Fruit fly (Drosophila melanogaster) whole organism, prepupa: Measurements from ENCODE around the gene Marf.

Experiments used
- CG10631 ChIP-seq: fragments of 200-800 bp; sonication (Bioruptor generic); optimal IDR thresholded peaks from 2 replicates; lab custom pipeline; 2016; ENCODE audit warnings: missing biosample characterization, missing genetic modification characterization
- CG11294 ChIP-seq: fragments of 200-800 bp; sonication (Bioruptor generic); IDR thresholded peaks from 2 replicates; pipeline ENCODE4 v1.3.6; 2022; ENCODE audit warnings: missing biosample characterization, missing genetic modification characterization
- CG11902 ChIP-seq: fragments of 200-800 bp; sonication (Bioruptor generic); optimal IDR thresholded peaks from 3 replicates; lab custom pipeline; 2016; ENCODE audit warnings: missing biosample characterization, missing genetic modification characterization
- CG15336 ChIP-seq: fragments of 200-800 bp; sonication (Bioruptor generic); IDR thresholded peaks from 2 replicates; pipeline ENCODE4 v1.3.6; 2022; ENCODE audit warnings: missing biosample characterization, missing genetic modification characterization
- CG1621 ChIP-seq: fragments of 200-800 bp; sonication (Bioruptor generic); optimal IDR thresholded peaks from 3 replicates; lab custom pipeline; 2018; ENCODE audit warnings: missing biosample characterization, mild to moderate bottlenecking, missing genetic modification characterization
- CG16779 ChIP-seq: fragments of 200-800 bp; sonication (Bioruptor generic); optimal IDR thresholded peaks from 3 replicates; lab custom pipeline; 2017; ENCODE audit warnings: missing biosample characterization, mild to moderate bottlenecking, missing genetic modification characterization
- CG3032 ChIP-seq: fragments of 200-800 bp; optimal IDR thresholded peaks from 2 replicates; lab custom pipeline; 2019; ENCODE audit warnings: missing biosample characterization, mild to moderate bottlenecking, missing genetic modification characterization, moderate library complexity
- CG31627 ChIP-seq: fragments of 200-800 bp; sonication (Bioruptor generic); optimal IDR thresholded peaks from 3 replicates; lab custom pipeline; 2016; ENCODE audit warnings: missing biosample characterization, missing genetic modification characterization
- CG32006 ChIP-seq: fragments of 200-800 bp; sonication (Bioruptor generic); optimal IDR thresholded peaks from 3 replicates; lab custom pipeline; 2017; ENCODE audit warnings: missing biosample characterization, mild to moderate bottlenecking, missing genetic modification characterization
- CG34406 ChIP-seq: fragments of 200-800 bp; sonication (Bioruptor generic); optimal IDR thresholded peaks from 3 replicates; lab custom pipeline; 2016; ENCODE audit warnings: missing biosample characterization, missing genetic modification characterization
- CG3919 ChIP-seq: fragments of 200-800 bp; sonication (Bioruptor generic); optimal IDR thresholded peaks from 3 replicates; lab custom pipeline; 2016; ENCODE audit warnings: missing biosample characterization, missing genetic modification characterization
- CG4318 ChIP-seq: fragments of 200-800 bp; sonication (Bioruptor generic); optimal IDR thresholded peaks from 3 replicates; lab custom pipeline; 2017; ENCODE audit warnings: missing biosample characterization, mild to moderate bottlenecking, missing genetic modification characterization
- CG6163 ChIP-seq: fragments of 200-800 bp; sonication (Bioruptor generic); IDR thresholded peaks from 3 replicates; pipeline ENCODE4 v1.3.6; 2022; ENCODE audit warnings: missing biosample characterization, missing genetic modification characterization
- CG6276 ChIP-seq: fragments of 200-800 bp; sonication (Bioruptor generic); optimal IDR thresholded peaks from 2 replicates; lab custom pipeline; 2017; ENCODE audit warnings: missing biosample characterization, mild to moderate bottlenecking, missing genetic modification characterization
- CG6792 ChIP-seq: fragments of 200-800 bp; sonication (Bioruptor generic); optimal IDR thresholded peaks from 3 replicates; lab custom pipeline; 2016; ENCODE audit warnings: missing biosample characterization, missing genetic modification characterization
- CG6808 ChIP-seq: fragments of 200-800 bp; sonication (Bioruptor generic); optimal IDR thresholded peaks from 3 replicates; lab custom pipeline; 2017; ENCODE audit warnings: missing biosample characterization, missing genetic modification characterization, mild to moderate bottlenecking, moderate library complexity, missing genetic modification reagents
- CG7368 ChIP-seq: fragments of 200-800 bp; sonication (Bioruptor generic); optimal IDR thresholded peaks from 3 replicates; lab custom pipeline; 2016; ENCODE audit warnings: missing biosample characterization, missing genetic modification characterization
- CG8319 ChIP-seq: fragments of 200-800 bp; sonication (Bioruptor generic); optimal IDR thresholded peaks from 3 replicates; lab custom pipeline; 2016; ENCODE audit warnings: missing biosample characterization, missing genetic modification characterization
- CG8632 ChIP-seq: fragments of 200-800 bp; sonication (Bioruptor generic); optimal IDR thresholded peaks from 3 replicates; lab custom pipeline; 2016; ENCODE audit warnings: missing biosample characterization, missing genetic modification characterization
- CG9139 ChIP-seq: fragments of 200-800 bp; sonication (Bioruptor generic); optimal IDR thresholded peaks from 3 replicates; lab custom pipeline; 2017; ENCODE audit warnings: missing biosample characterization, mild to moderate bottlenecking, missing genetic modification characterization
- Eip93F ChIP-seq: fragments of 200-800 bp; sonication (Bioruptor generic); optimal IDR thresholded peaks from 2 replicates; lab custom pipeline; 2016; ENCODE audit warnings: missing biosample characterization, mild to moderate bottlenecking, missing genetic modification characterization
- Ets21C ChIP-seq: fragments of 200-800 bp; sonication (Bioruptor generic); optimal IDR thresholded peaks from 3 replicates; lab custom pipeline; 2016; ENCODE audit warnings: missing biosample characterization, missing genetic modification characterization
- Ets96B ChIP-seq: fragments of 200-800 bp; optimal IDR thresholded peaks from 2 replicates; lab custom pipeline; 2019; ENCODE audit warnings: missing biosample characterization, mild to moderate bottlenecking, missing genetic modification characterization, moderate library complexity
- Gug ChIP-seq: fragments of 200-800 bp; sonication (Bioruptor generic); IDR thresholded peaks from 2 replicates; pipeline ENCODE4 v1.3.6; 2022; ENCODE audit warnings: missing biosample characterization, missing genetic modification characterization
- Hr38 ChIP-seq: sonication (Bioruptor generic); optimal IDR thresholded peaks from 2 replicates; lab custom pipeline; 2016; ENCODE audit warnings: missing biosample characterization, missing genetic modification characterization
- Hr4 ChIP-seq: fragments of 200-800 bp; sonication (Bioruptor generic); optimal IDR thresholded peaks from 3 replicates; lab custom pipeline; 2016; ENCODE audit warnings: missing biosample characterization, missing genetic modification characterization
- Lpt ChIP-seq: fragments of 200-800 bp; sonication (Bioruptor generic); optimal IDR thresholded peaks from 3 replicates; lab custom pipeline; 2016; ENCODE audit warnings: missing biosample characterization, missing genetic modification characterization
- Sox102F ChIP-seq: fragments of 200-800 bp; sonication (Bioruptor generic); optimal IDR thresholded peaks from 2 replicates; lab custom pipeline; 2016; ENCODE audit warnings: missing biosample characterization, mild to moderate bottlenecking, missing genetic modification characterization
- Sox14 ChIP-seq: fragments of 200-800 bp; sonication (Bioruptor generic); optimal IDR thresholded peaks from 3 replicates; lab custom pipeline; 2016; ENCODE audit warnings: missing biosample characterization, missing genetic modification characterization
- achi ChIP-seq: fragments of 200-800 bp; sonication (Bioruptor generic); optimal IDR thresholded peaks from 3 replicates; lab custom pipeline; 2016; ENCODE audit warnings: missing biosample characterization, missing genetic modification characterization
- acj6 ChIP-seq: fragments of 200-800 bp; sonication (Bioruptor generic); optimal IDR thresholded peaks from 3 replicates; lab custom pipeline; 2016; ENCODE audit warnings: missing biosample characterization, missing genetic modification characterization
- cyc ChIP-seq: fragments of 200-800 bp; sonication (Bioruptor generic); optimal IDR thresholded peaks from 3 replicates; lab custom pipeline; 2016; ENCODE audit warnings: missing biosample characterization, missing genetic modification characterization
- dac ChIP-seq: fragments of 200-800 bp; sonication (Bioruptor generic); optimal IDR thresholded peaks from 2 replicates; lab custom pipeline; 2017; ENCODE audit warnings: missing biosample characterization, mild to moderate bottlenecking, missing genetic modification characterization
- eg ChIP-seq: fragments of 200-800 bp; sonication (Bioruptor generic); IDR thresholded peaks from 3 replicates; pipeline ENCODE4 v1.3.6; 2022; ENCODE audit warnings: missing biosample characterization, missing genetic modification characterization
- esn ChIP-seq: fragments of 200-800 bp; sonication (Bioruptor generic); optimal IDR thresholded peaks from 2 replicates; lab custom pipeline; 2016; ENCODE audit warnings: missing biosample characterization, mild to moderate bottlenecking, missing genetic modification characterization, moderate library complexity
- fd85E ChIP-seq: fragments of 200-800 bp; sonication (Bioruptor generic); optimal IDR thresholded peaks from 3 replicates; lab custom pipeline; 2016; ENCODE audit warnings: missing biosample characterization, missing genetic modification characterization
- fkh ChIP-seq: fragments of 200-800 bp; sonication (Bioruptor generic); optimal IDR thresholded peaks from 3 replicates; lab custom pipeline; 2017; ENCODE audit warnings: missing biosample characterization, mild to moderate bottlenecking, missing genetic modification characterization, moderate library complexity
- lz ChIP-seq: fragments of 200-800 bp; sonication (Bioruptor generic); optimal IDR thresholded peaks from 3 replicates; lab custom pipeline; 2016; ENCODE audit warnings: missing biosample characterization, missing genetic modification characterization
- net ChIP-seq: fragments of 200-800 bp; sonication (Bioruptor generic); optimal IDR thresholded peaks from 3 replicates; lab custom pipeline; 2016; ENCODE audit warnings: missing biosample characterization, missing genetic modification characterization
- pdm3 ChIP-seq: fragments of 200-800 bp; sonication (Bioruptor generic); optimal IDR thresholded peaks from 3 replicates; lab custom pipeline; 2016; ENCODE audit warnings: missing biosample characterization, missing genetic modification characterization
- salr ChIP-seq, 2 experiments: fragments of 200-800 bp; sonication (Bioruptor generic); optimal IDR thresholded peaks; 3 replicates each; lab custom pipeline; 2016 to 2018; ENCODE audit warnings: missing biosample characterization in 2 of 2, missing genetic modification characterization in 2 of 2, mild to moderate bottlenecking in 1 of 2
- spab ChIP-seq: fragments of 200-800 bp; sonication (Bioruptor generic); optimal IDR thresholded peaks from 2 replicates; lab custom pipeline; 2017; ENCODE audit warnings: missing biosample characterization, mild to moderate bottlenecking, missing genetic modification characterization, missing genetic modification reagents
- ss ChIP-seq, 2 experiments: fragments of 200-800 bp; sonication (Bioruptor generic); optimal IDR thresholded peaks; 2 replicates in 1 of 2; 3 replicates in 1 of 2; lab custom pipeline; 2017 to 2018; ENCODE audit warnings: mild to moderate bottlenecking in 2 of 2, missing biosample characterization in 2 of 2, missing genetic modification characterization in 2 of 2, moderate library complexity in 1 of 2
- svp ChIP-seq: fragments of 200-800 bp; sonication (Bioruptor generic); peaks from one replicate; lab custom pipeline; 2016; ENCODE audit warnings: missing biosample characterization, missing genetic modification characterization
- topi ChIP-seq: fragments of 200-800 bp; sonication (Bioruptor generic); optimal IDR thresholded peaks from 3 replicates; lab custom pipeline; 2016; ENCODE audit warnings: missing biosample characterization, missing genetic modification characterization
- vri ChIP-seq: fragments of 200-800 bp; sonication (Bioruptor generic); optimal IDR thresholded peaks from 3 replicates; lab custom pipeline; 2016; ENCODE audit warnings: missing biosample characterization, mild to moderate bottlenecking, missing genetic modification characterization

The Marf gene

dm6 chrX:6330369-6330949 is 35.3 kb upstream of the Marf start, which contains the start of gene CG42240 (continued):
- peak; percentile 97 for TF ChIP-seq svp (GFP tag; lab: Kevin White, UChicago)
- peak; percentile 92 for TF ChIP-seq acj6 (GFP tag; lab: Kevin White, UChicago)
- peak; percentile 74 for TF ChIP-seq fd85E (GFP tag; lab: Kevin White, UChicago)
- TF ChIP-seq CG3032 (tag; lab: Kevin White, UChicago): peak; percentile 92
- peak; percentile 66 for TF ChIP-seq eg
- peak; percentile 86 for TF ChIP-seq Ets21C (GFP tag; lab: Kevin White, UChicago)
- peak; percentile 95 for TF ChIP-seq CG4318
- TF ChIP-seq CG31627 (GFP tag; lab: Kevin White, UChicago): peak; percentile 88
- peak; percentile 95 for TF ChIP-seq CG34406 (GFP tag; lab: Kevin White, UChicago)
- TF ChIP-seq net (GFP tag; lab: Kevin White, UChicago): peak; percentile 96
- TF ChIP-seq CG9139 (GFP tag; lab: Kevin White, UChicago): peak; percentile 86
- TF ChIP-seq salr (GFP tag; optimal IDR thresholded peaks at IDR 0.05; lab: Kevin White, UChicago): peak; percentile 75 to 96
- TF ChIP-seq esn: peak; percentile 96
- peak; percentile 95 for TF ChIP-seq achi (GFP tag; lab: Kevin White, UChicago)
- TF ChIP-seq CG11294: peak; percentile 69
- TF ChIP-seq CG10631 (GFP tag; lab: Kevin White, UChicago): peak; percentile 92
- peak; percentile 93 to 95 for TF ChIP-seq ss (GFP tag; optimal IDR thresholded peaks at IDR 0.05; lab: Kevin White, UChicago)

- peak; percentile 53 for TF ChIP-seq Hr4 (GFP tag; lab: Kevin White, UChicago)
- TF ChIP-seq CG3919: peak; percentile 35
- peak; percentile 14 for TF ChIP-seq acj6 (GFP tag; lab: Kevin White, UChicago)
- TF ChIP-seq fd85E (GFP tag; lab: Kevin White, UChicago): no peak
- no peak for TF ChIP-seq vri (GFP tag; lab: Kevin White, UChicago)
- TF ChIP-seq salr (GFP tag; optimal IDR thresholded peaks at IDR 0.05; lab: Kevin White, UChicago): peak; percentile 22 to 31
- peak; percentile 2 for TF ChIP-seq CG34406 (GFP tag; lab: Kevin White, UChicago)
- peak; percentile 18 for TF ChIP-seq Ets96B
- no peak for TF ChIP-seq fkh (GFP tag; lab: Kevin White, UChicago)
- TF ChIP-seq CG16779: no peak
- no peak for TF ChIP-seq CG11902 (GFP tag; lab: Kevin White, UChicago)
- peak; percentile 63 for TF ChIP-seq CG32006 (GFP tag; lab: Kevin White, UChicago)
- peak; percentile 86 for TF ChIP-seq svp (GFP tag; lab: Kevin White, UChicago)
- TF ChIP-seq CG4318: peak; percentile 14
- TF ChIP-seq CG15336 (GFP tag; lab: Robert Waterston, UW): peak; percentile 41; the same call in 1 of the 2 replicates
- peak; percentile 20 for TF ChIP-seq CG10631 (GFP tag; lab: Kevin White, UChicago)
- peak; percentile 26 for TF ChIP-seq lz (GFP tag; lab: Kevin White, UChicago)
- peak; percentile 36 for TF ChIP-seq CG6808 (GFP tag; lab: Kevin White, UChicago)
- TF ChIP-seq CG8319 (GFP tag; lab: Kevin White, UChicago): peak; percentile 9
- TF ChIP-seq CG11294: no peak
- TF ChIP-seq Gug (GFP tag; lab: Robert Waterston, UW): no peak
- 0 out of 3 replicates have a peak, but pooled peaks have one; percentile 21 for TF ChIP-seq CG6163 (GFP tag; lab: Robert Waterston, UW)
- TF ChIP-seq Hr38: no peak
- no peak for TF ChIP-seq CG7368
- peak; percentile 39 for TF ChIP-seq spab (GFP tag; lab: Kevin White, UChicago)
- peak; percentile 23 for TF ChIP-seq Sox102F (GFP tag; lab: Kevin White, UChicago)
- TF ChIP-seq pdm3 (GFP tag; lab: Kevin White, UChicago): peak; percentile 48
- TF ChIP-seq CG1621 (tag; lab: Kevin White, UChicago): no peak
- TF ChIP-seq Eip93F (GFP tag; lab: Kevin White, UChicago): no peak
- peak; percentile 34 for TF ChIP-seq dac (GFP tag; lab: Kevin White, UChicago)
- peak; percentile 20 for TF ChIP-seq CG6276
- TF ChIP-seq Sox14 (GFP tag; lab: Kevin White, UChicago): peak; percentile 5
- TF ChIP-seq net (GFP tag; lab: Kevin White, UChicago): peak; percentile 30
- TF ChIP-seq CG31627 (GFP tag; lab: Kevin White, UChicago): no peak
- TF ChIP-seq cyc (GFP tag; lab: Kevin White, UChicago): no peak
- peak; percentile 20 to 38 for TF ChIP-seq ss (GFP tag; optimal IDR thresholded peaks at IDR 0.05; lab: Kevin White, UChicago)
- peak; percentile 26 for TF ChIP-seq achi (GFP tag; lab: Kevin White, UChicago)
- TF ChIP-seq topi (GFP tag; lab: Kevin White, UChicago): peak; percentile 21
- TF ChIP-seq CG8632 (GFP tag; lab: Kevin White, UChicago): no peak
- TF ChIP-seq Lpt (GFP tag; lab: Kevin White, UChicago): peak; percentile 41
- peak; percentile 11 for TF ChIP-seq CG6792 (GFP tag; lab: Kevin White, UChicago)
Measured at dm6 chrX:6332988-6333719, 32.6 kb upstream of the Marf start.
